Fruit fly (Drosophila melanogaster) whole organism, embryonic: ENCODE results near the gene CG13679.

ENCODE experiments used
- Awh ChIP-seq: fragments of 200-800 bp; sonication (Bioruptor generic); IDR thresholded peaks from 2 replicates; pipeline ENCODE4, ENCODE4 v1.3.6; 2022; ENCODE audit warnings: missing biosample characterization, missing genetic modification characterization
- CG10959 ChIP-seq: fragments of 200-800 bp; sonication (Bioruptor generic); IDR thresholded peaks from 2 replicates; pipeline ENCODE4 v1.3.6; 2022; ENCODE audit warnings: missing biosample characterization, missing genetic modification characterization
- CG11093 ChIP-seq: fragments of 200-800 bp; sonication (Bioruptor generic); IDR thresholded peaks from 3 replicates; pipeline ENCODE4 v1.3.6; 2022; ENCODE audit warnings: missing biosample characterization, missing genetic modification characterization
- CG1233 ChIP-seq: fragments of 200-800 bp; sonication (Bioruptor generic); optimal IDR thresholded peaks from 4 replicates; lab custom pipeline; 2018; ENCODE audit warnings: missing biosample characterization, mild to moderate bottlenecking, missing genetic modification characterization
- CG14014 ChIP-seq: fragments of 200-800 bp; sonication (Bioruptor generic); IDR thresholded peaks from 2 replicates; pipeline ENCODE4 v1.3.6; 2022; ENCODE audit warnings: missing biosample characterization, missing genetic modification characterization
- CG14050 ChIP-seq: fragments of 200-800 bp; sonication (Bioruptor generic); IDR thresholded peaks from 3 replicates; pipeline ENCODE4 v1.3.6; 2022; ENCODE audit warnings: missing biosample characterization, missing genetic modification characterization
- CG14710 ChIP-seq: fragments of 200-800 bp; sonication (Bioruptor generic); optimal IDR thresholded peaks from 3 replicates; lab custom pipeline; 2019; ENCODE audit warnings: missing biosample characterization, mild to moderate bottlenecking, missing genetic modification characterization, moderate library complexity
- CG15073 ChIP-seq: fragments of 200-800 bp; sonication (Bioruptor generic); optimal IDR thresholded peaks from 2 replicates; lab custom pipeline; 2016; ENCODE audit warnings: missing biosample characterization, missing genetic modification characterization
- CG16815 ChIP-seq: fragments of 200-800 bp; sonication (Bioruptor generic); optimal IDR thresholded peaks from 3 replicates; lab custom pipeline; 2017; ENCODE audit warnings: missing biosample characterization, mild to moderate bottlenecking, missing genetic modification characterization
- CG17186 ChIP-seq: fragments of 200-800 bp; sonication (Bioruptor generic); optimal IDR thresholded peaks from 3 replicates; lab custom pipeline; 2017; ENCODE audit warnings: missing biosample characterization, missing genetic modification reagents, missing genetic modification characterization
- CG2120 ChIP-seq: fragments of 200-800 bp; sonication (Bioruptor generic); optimal IDR thresholded peaks from 3 replicates; lab custom pipeline; 2016; ENCODE audit warnings: missing biosample characterization, missing genetic modification characterization
- CG30020 ChIP-seq: fragments of 200-800 bp; optimal IDR thresholded peaks from 2 replicates; lab custom pipeline; 2019; ENCODE audit warnings: missing biosample characterization, mild to moderate bottlenecking, missing genetic modification characterization, moderate library complexity
- CG3281 ChIP-seq: fragments of 200-800 bp; sonication (Bioruptor generic); optimal IDR thresholded peaks from 3 replicates; lab custom pipeline; 2017; ENCODE audit warnings: missing biosample characterization, mild to moderate bottlenecking, missing genetic modification characterization
- CG43689 ChIP-seq: fragments of 200-800 bp; sonication (Bioruptor generic); IDR thresholded peaks from 2 replicates; pipeline ENCODE4 v1.3.6; 2022; ENCODE audit warnings: missing biosample characterization, missing genetic modification characterization
- CG4404 ChIP-seq: fragments of 200-800 bp; sonication (Bioruptor generic); IDR thresholded peaks from 2 replicates; pipeline ENCODE4 v1.3.6; 2022; ENCODE audit warnings: missing biosample characterization, missing genetic modification characterization
- CG6254 ChIP-seq: fragments of 200-800 bp; sonication (Bioruptor generic); optimal IDR thresholded peaks from 3 replicates; lab custom pipeline; 2017; ENCODE audit warnings: mild to moderate bottlenecking, missing biosample characterization, missing genetic modification reagents, missing genetic modification characterization
- CG7357 ChIP-seq: fragments of 200-800 bp; sonication (Bioruptor generic); IDR thresholded peaks from 3 replicates; pipeline ENCODE4 v1.3.6; 2022; ENCODE audit warnings: missing biosample characterization, missing genetic modification characterization
- CG7928 ChIP-seq: fragments of 200-800 bp; sonication (Bioruptor generic); optimal IDR thresholded peaks from 2 replicates; lab custom pipeline; 2017; ENCODE audit warnings: missing biosample characterization, mild to moderate bottlenecking, missing genetic modification characterization
- CG8089 ChIP-seq: fragments of 200-800 bp; sonication (Bioruptor generic); optimal IDR thresholded peaks from 3 replicates; lab custom pipeline; 2016; ENCODE audit warnings: missing biosample characterization, missing genetic modification characterization
- CG8924 ChIP-seq: fragments of 200-800 bp; optimal IDR thresholded peaks from 3 replicates; lab custom pipeline; 2019; ENCODE audit warnings: missing biosample characterization, mild to moderate bottlenecking, missing genetic modification characterization, moderate library complexity
- CG8944 ChIP-seq: fragments of 200-800 bp; sonication (Bioruptor generic); optimal IDR thresholded peaks from 3 replicates; lab custom pipeline; 2016; ENCODE audit warnings: missing biosample characterization, missing genetic modification characterization
- CG9609 ChIP-seq: fragments of 200-800 bp; sonication (Bioruptor generic); optimal IDR thresholded peaks from 3 replicates; lab custom pipeline; 2016; ENCODE audit warnings: missing biosample characterization, missing genetic modification characterization
- Deaf1 ChIP-seq: fragments of 200-800 bp; optimal IDR thresholded peaks from 3 replicates; lab custom pipeline; 2019; ENCODE audit warnings: missing biosample characterization, mild to moderate bottlenecking, missing genetic modification characterization, moderate library complexity
- Elba2 ChIP-seq: fragments of 200-800 bp; sonication (Bioruptor generic); optimal IDR thresholded peaks from 3 replicates; lab custom pipeline; 2016; ENCODE audit warnings: missing biosample characterization, missing genetic modification characterization
- Lpt ChIP-seq: fragments of >200 bp; optimal IDR thresholded peaks from 2 replicates; lab custom pipeline; 2018; ENCODE audit warnings: missing biosample characterization, missing genetic modification characterization
- Mad ChIP-seq: fragments of 200-800 bp; sonication (Bioruptor generic); optimal IDR thresholded peaks from 2 replicates; lab custom pipeline; 2016; ENCODE audit warnings: missing biosample characterization, missing genetic modification characterization
- Nf-YB ChIP-seq: fragments of 200-800 bp; sonication (Bioruptor generic); optimal IDR thresholded peaks from 3 replicates; lab custom pipeline; 2019; ENCODE audit warnings: missing biosample characterization, mild to moderate bottlenecking, missing genetic modification characterization, moderate library complexity
- NfI ChIP-seq: fragments of 200-800 bp; sonication (Bioruptor generic); optimal IDR thresholded peaks from 3 replicates; lab custom pipeline; 2018; ENCODE audit warnings: missing biosample characterization, mild to moderate bottlenecking, missing genetic modification characterization, moderate library complexity
- Opbp ChIP-seq: fragments of 200-800 bp; sonication (Bioruptor generic); IDR thresholded peaks from 3 replicates; pipeline ENCODE4 v1.3.6; 2022; ENCODE audit warnings: missing biosample characterization, missing genetic modification characterization; ENCODE audit not compliant: partially characterized antibody
- Optix ChIP-seq: fragments of 200-800 bp; sonication (Bioruptor generic); IDR thresholded peaks from 3 replicates; pipeline ENCODE4 v1.3.6; 2022; ENCODE audit warnings: missing biosample characterization, missing genetic modification characterization
- Rfx ChIP-seq: fragments of 200-800 bp; sonication (Bioruptor generic); IDR thresholded peaks from 2 replicates; pipeline ENCODE4 v1.3.6; 2022; ENCODE audit warnings: missing biosample characterization, missing genetic modification characterization
- Scr ChIP-seq: fragments of 200-800 bp; sonication (Bioruptor generic); IDR thresholded peaks from 2 replicates; pipeline ENCODE4 v1.3.6; 2022; ENCODE audit warnings: missing biosample characterization, missing genetic modification characterization; ENCODE audit not compliant: partially characterized antibody
- Sox100B ChIP-seq: fragments of 200-800 bp; sonication (Bioruptor generic); optimal IDR thresholded peaks from 3 replicates; lab custom pipeline; 2018; ENCODE audit warnings: missing biosample characterization, mild to moderate bottlenecking, missing genetic modification characterization
- Tbp ChIP-seq: fragments of >200 bp; optimal IDR thresholded peaks from 2 replicates; lab custom pipeline; 2018; ENCODE audit warnings: missing biosample characterization, missing genetic modification characterization
- ase ChIP-seq: fragments of 200-800 bp; sonication (Bioruptor generic); IDR thresholded peaks from 3 replicates; pipeline ENCODE4 v1.3.6; 2022; ENCODE audit warnings: missing biosample characterization, missing genetic modification characterization
- az2 ChIP-seq: fragments of 200-800 bp; sonication (Bioruptor generic); optimal IDR thresholded peaks from 3 replicates; lab custom pipeline; 2016; ENCODE audit warnings: missing biosample characterization, missing genetic modification characterization
- bigmax ChIP-seq: fragments of 200-800 bp; sonication (Bioruptor generic); optimal IDR thresholded peaks from 2 replicates; lab custom pipeline; 2018; ENCODE audit warnings: missing biosample characterization, mild to moderate bottlenecking, missing genetic modification characterization
- chn ChIP-seq: fragments of 200-800 bp; sonication (Bioruptor generic); optimal IDR thresholded peaks from 2 replicates; lab custom pipeline; 2016; ENCODE audit warnings: missing biosample characterization, missing genetic modification characterization
- dati ChIP-seq: fragments of 200-800 bp; sonication (Bioruptor generic); IDR thresholded peaks from 2 replicates; pipeline ENCODE4 v1.3.6; 2022; ENCODE audit warnings: missing biosample characterization, missing genetic modification characterization
- disco-r ChIP-seq: fragments of 200-800 bp; sonication (Bioruptor generic); optimal IDR thresholded peaks from 2 replicates; lab custom pipeline; 2016; ENCODE audit warnings: missing biosample characterization, missing genetic modification characterization
- dmrt11E ChIP-seq: fragments of 200-800 bp; sonication (Bioruptor generic); optimal IDR thresholded peaks from 3 replicates; lab custom pipeline; 2018; ENCODE audit warnings: missing biosample characterization, mild to moderate bottlenecking, missing genetic modification characterization, moderate library complexity
- exex ChIP-seq: fragments of 200-800 bp; sonication (Bioruptor generic); optimal IDR thresholded peaks from 4 replicates; lab custom pipeline; 2018; ENCODE audit warnings: missing biosample characterization, mild to moderate bottlenecking, missing genetic modification characterization, moderate library complexity
- fd64A ChIP-seq: fragments of 200-800 bp; sonication (Bioruptor generic); optimal IDR thresholded peaks from 3 replicates; lab custom pipeline; 2018; ENCODE audit warnings: missing biosample characterization, mild to moderate bottlenecking, missing genetic modification characterization
- ftz-f1 ChIP-seq: fragments of 200-800 bp; sonication (Bioruptor generic); optimal IDR thresholded peaks from 2 replicates; lab custom pipeline; 2016; ENCODE audit warnings: missing biosample characterization, missing genetic modification characterization
- lab ChIP-seq: fragments of 200-800 bp; sonication (Bioruptor generic); optimal IDR thresholded peaks from 3 replicates; lab custom pipeline; 2017; ENCODE audit warnings: missing biosample characterization, missing genetic modification characterization, mild to moderate bottlenecking, moderate library complexity, missing genetic modification reagents
- onecut ChIP-seq: fragments of 200-800 bp; sonication (Bioruptor generic); IDR thresholded peaks from 2 replicates; pipeline ENCODE4 v1.3.6; 2022; ENCODE audit warnings: missing biosample characterization, missing genetic modification characterization
- otp ChIP-seq: fragments of 200-800 bp; sonication (Bioruptor generic); IDR thresholded peaks from 3 replicates; pipeline ENCODE4, ENCODE4 v1.3.6; 2022; ENCODE audit warnings: missing biosample characterization, missing genetic modification characterization
- pros ChIP-seq: fragments of 200-800 bp; sonication (Bioruptor generic); optimal IDR thresholded peaks from 3 replicates; lab custom pipeline; 2019; ENCODE audit warnings: missing biosample characterization, mild to moderate bottlenecking, missing genetic modification characterization, moderate library complexity
- run ChIP-seq: fragments of 200-800 bp; sonication (Bioruptor generic); optimal IDR thresholded peaks from 3 replicates; lab custom pipeline; 2018; ENCODE audit warnings: missing biosample characterization, mild to moderate bottlenecking, missing genetic modification characterization
- seq ChIP-seq: fragments of 200-800 bp; sonication (Bioruptor generic); IDR thresholded peaks from 2 replicates; pipeline ENCODE4 v1.3.6; 2022; ENCODE audit warnings: missing biosample characterization, missing genetic modification characterization
- zfh2 ChIP-seq: fragments of 200-800 bp; sonication (Bioruptor generic); optimal IDR thresholded peaks from 2 replicates; lab custom pipeline; 2016; ENCODE audit warnings: missing biosample characterization, missing genetic modification characterization

Gene CG13679

dm6 chr3L:8197779-8198279 lies 4.8 kb upstream of the CG13679 start, which contains the start of the genes UbcE2M and Dhps (continued):
- TF ChIP-seq CG2120 (GFP tag; lab: Kevin White, UChicago) (peak; percentile 82), Optix (peak; percentile 55; the same call in 1 of the 3 replicates), CG43689 (GFP tag; lab: Robert Waterston, UW) (no peak), Opbp (GFP tag; lab: Robert Waterston, UW) (peak; percentile 76; the same call in 2 of the 3 replicates), Lpt (GFP tag; lab: Kevin White, UChicago) (no peak), Sox100B (GFP tag; lab: Kevin White, UChicago) (no peak), run (no peak), CG8924 (tag; lab: Kevin White, UChicago) (peak; percentile 80), pros (GFP tag; lab: Kevin White, UChicago) (no peak), CG3281 (GFP tag; lab: Kevin White, UChicago) (peak; percentile 86), CG17186 (GFP tag; lab: Kevin White, UChicago) (peak; percentile 25), onecut (GFP tag; lab: Robert Waterston, UW) (peak; percentile 19; the same call in 1 of the 2 replicates), zfh2 (GFP tag; lab: Kevin White, UChicago) (peak; percentile 80), Tbp (GFP tag; lab: Kevin White, UChicago) (no peak), Mad (GFP tag; lab: Kevin White, UChicago) (no peak), CG10959 (no peak), CG7357 (peak; percentile 55; the same call in 2 of the 3 replicates), dmrt11E (peak; percentile 76), CG7928 (peak; percentile 91), az2 (GFP tag; lab: Kevin White, UChicago) (peak; percentile 54), CG14014 (GFP tag; lab: Robert Waterston, UW) (peak; percentile 48; the same call in 1 of the 2 replicates), CG4404 (GFP tag; lab: Robert Waterston, UW) (peak; percentile 62), seq (0 out of 2 replicates have a peak, but pooled peaks have one; percentile 26), ase (peak; percentile 38; the same call in 1 of the 3 replicates), CG6254 (GFP tag; lab: Kevin White, UChicago) (peak; percentile 20), fd64A (GFP tag; lab: Kevin White, UChicago) (no peak), Elba2 (GFP tag; lab: Kevin White, UChicago) (no peak), ftz-f1 (GFP tag; lab: Kevin White, UChicago) (no peak), CG8944 (GFP tag; lab: Kevin White, UChicago) (peak; percentile 11), Nf-YB (GFP tag; lab: Kevin White, UChicago) (no peak), NfI (GFP tag; lab: Kevin White, UChicago) (peak; percentile 77), CG14710 (tag; lab: Kevin White, UChicago) (peak; percentile 85), CG16815 (peak; percentile 69), dati (GFP tag; lab: Robert Waterston, UW) (no peak), bigmax (no peak), lab (GFP tag; lab: Kevin White, UChicago) (no peak), CG15073 (GFP tag; lab: Kevin White, UChicago) (no peak), chn (GFP tag; lab: Kevin White, UChicago) (peak; percentile 41), disco-r (GFP tag; lab: Kevin White, UChicago) (no peak), Deaf1 (tag; lab: Kevin White, UChicago) (no peak), Scr (GFP tag; lab: Robert Waterston, UW) (peak; percentile 80), exex (no peak), CG9609 (GFP tag; lab: Kevin White, UChicago) (peak; percentile 6), CG14050 (GFP tag; lab: Robert Waterston, UW) (peak; percentile 46; the same call in 1 of the 3 replicates), CG1233 (GFP tag; lab: Kevin White, UChicago) (peak; percentile 68), otp (no peak), Rfx (GFP tag; lab: Robert Waterston, UW) (peak; percentile 87), CG30020 (tag; lab: Kevin White, UChicago) (peak; percentile 78), CG8089 (GFP tag; lab: Kevin White, UChicago) (no peak), CG11093 (GFP tag; lab: Robert Waterston, UW) (peak; percentile 56; the same call in 1 of the 3 replicates), Awh (GFP tag; lab: Robert Waterston, UW) (no peak)
